Worm (Caenorhabditis elegans) whole organism, L2 larva: ENCODE results near the gene T22B2.2.

ENCODE experiments used
- C34F6.9 ChIP-seq: fragments of 150-350 bp; optimal IDR thresholded peaks from 2 replicates; lab custom pipeline; 2014; ENCODE audit warnings: missing biosample characterization, missing genetic modification characterization
- R02D3.7 ChIP-seq: fragments of 150-350 bp; optimal IDR thresholded peaks from 2 replicates; lab custom pipeline; 2014; ENCODE audit warnings: missing biosample characterization, missing genetic modification characterization
- Y55F3AM.14 ChIP-seq: fragments of 200-800 bp; sonication (Bioruptor generic); optimal IDR thresholded peaks from 2 replicates; lab custom pipeline; 2018; ENCODE audit warnings: mild to moderate bottlenecking, missing genetic modification characterization, missing compliant biosample characterization
- ZK546.5 ChIP-seq: sonication (generic microtip); optimal IDR thresholded peaks from 2 replicates; lab custom pipeline; 2017; ENCODE audit warnings: missing biosample characterization, missing genetic modification characterization
- aly-2 ChIP-seq: fragments of 150-350 bp; optimal IDR thresholded peaks from 2 replicates; lab custom pipeline; 2014; ENCODE audit warnings: missing biosample characterization, missing genetic modification characterization
- ama-1 ChIP-seq: fragments of 150-350 bp; optimal IDR thresholded peaks from 2 replicates; lab custom pipeline; 2018; ENCODE audit warnings: inconsistent platforms
- blmp-1 ChIP-seq: sonication (generic microtip); optimal IDR thresholded peaks from 2 replicates; lab custom pipeline; 2017; ENCODE audit warnings: missing genetic modification characterization, mild to moderate bottlenecking, missing compliant biosample characterization, antibody characterized with exemption, moderate library complexity; ENCODE audit not compliant: insufficient read depth
- ceh-16 ChIP-seq: fragments of 150-350 bp; optimal IDR thresholded peaks from 2 replicates; lab custom pipeline; 2014; ENCODE audit warnings: missing biosample characterization, missing genetic modification characterization
- ceh-82 ChIP-seq: fragments of 150-350 bp; optimal IDR thresholded peaks from 2 replicates; lab custom pipeline; 2014; ENCODE audit warnings: missing biosample characterization, missing genetic modification characterization
- crh-2 ChIP-seq: sonication (generic microtip); optimal IDR thresholded peaks from 2 replicates; lab custom pipeline; 2017; ENCODE audit warnings: missing biosample characterization, missing genetic modification characterization
- dmd-4 ChIP-seq: sonication (generic microtip); optimal IDR thresholded peaks from 2 replicates; lab custom pipeline; 2017; ENCODE audit warnings: missing biosample characterization, missing genetic modification characterization
- elt-1 ChIP-seq: fragments of 150-350 bp; optimal IDR thresholded peaks from 2 replicates; lab custom pipeline; 2014; ENCODE audit warnings: missing biosample characterization, missing genetic modification characterization
- elt-3 ChIP-seq: sonication (generic microtip); optimal IDR thresholded peaks from 2 replicates; lab custom pipeline; 2017; ENCODE audit warnings: missing biosample characterization, missing genetic modification characterization
- gmeb-1 ChIP-seq: fragments of 150-350 bp; optimal IDR thresholded peaks from 2 replicates; lab custom pipeline; 2014; ENCODE audit warnings: missing biosample characterization, missing genetic modification characterization
- lin-13 ChIP-seq: fragments of 150-350 bp; optimal IDR thresholded peaks from 2 replicates; lab custom pipeline; 2014; ENCODE audit warnings: missing biosample characterization, missing genetic modification reagents, missing genetic modification characterization
- mab-5 ChIP-seq: fragments of 150-350 bp; optimal IDR thresholded peaks from 2 replicates; lab custom pipeline; 2014; ENCODE audit warnings: missing biosample characterization, missing genetic modification characterization
- mbf-1 ChIP-seq: sonication (generic microtip); optimal IDR thresholded peaks from 2 replicates; lab custom pipeline; 2017; ENCODE audit warnings: missing biosample characterization, missing genetic modification characterization
- mdl-1 ChIP-seq, 2 experiments: fragments of 150-350 bp in 1 of 2; sonication (generic microtip) in 1 of 2; optimal IDR thresholded peaks; 2 replicates each; lab custom pipeline; 2017; ENCODE audit warnings: missing biosample characterization in 2 of 2, missing genetic modification characterization in 2 of 2
- nhr-10 ChIP-seq: sonication (generic microtip); optimal IDR thresholded peaks from 2 replicates; lab custom pipeline; 2017; ENCODE audit warnings: missing biosample characterization, missing genetic modification characterization
- nhr-11 ChIP-seq: fragments of 150-350 bp; optimal IDR thresholded peaks from 2 replicates; lab custom pipeline; 2014; ENCODE audit warnings: missing biosample characterization, missing genetic modification characterization
- nhr-12 ChIP-seq: fragments of 150-350 bp; optimal IDR thresholded peaks from 2 replicates; lab custom pipeline; 2014; ENCODE audit warnings: missing biosample characterization, missing genetic modification characterization
- nhr-21 ChIP-seq: fragments of 150-350 bp; optimal IDR thresholded peaks from 2 replicates; lab custom pipeline; 2014; ENCODE audit warnings: missing biosample characterization, missing genetic modification characterization
- nhr-23 ChIP-seq: fragments of 150-350 bp; optimal IDR thresholded peaks from 2 replicates; lab custom pipeline; 2014; ENCODE audit warnings: missing biosample characterization, missing genetic modification reagents, missing genetic modification characterization
- nhr-25 ChIP-seq: fragments of 150-350 bp; sonication (generic microtip); optimal IDR thresholded peaks from 3 replicates; lab custom pipeline; 2014; ENCODE audit warnings: missing biosample characterization, missing genetic modification characterization
- nhr-6 ChIP-seq: fragments of 150-350 bp; optimal IDR thresholded peaks from 2 replicates; lab custom pipeline; 2014; ENCODE audit warnings: missing biosample characterization, missing genetic modification characterization
- nhr-77 ChIP-seq: fragments of 150-350 bp; optimal IDR thresholded peaks from 2 replicates; lab custom pipeline; 2014; ENCODE audit warnings: missing biosample characterization, missing genetic modification characterization
- peb-1 ChIP-seq: fragments of 150-350 bp; optimal IDR thresholded peaks from 2 replicates; lab custom pipeline; 2014; ENCODE audit warnings: missing biosample characterization, missing genetic modification characterization
- sem-4 ChIP-seq: fragments of 150-350 bp; optimal IDR thresholded peaks from 2 replicates; lab custom pipeline; 2014; ENCODE audit warnings: missing biosample characterization, missing genetic modification reagents, missing genetic modification characterization
- skn-1 ChIP-seq: sonication (generic microtip); optimal IDR thresholded peaks from 2 replicates; lab custom pipeline; 2017; ENCODE audit warnings: missing biosample characterization, missing genetic modification characterization
- sma-3 ChIP-seq: sonication (generic microtip); optimal IDR thresholded peaks from 2 replicates; lab custom pipeline; 2016; ENCODE audit warnings: missing genetic modification reagents, missing genetic modification characterization, missing compliant biosample characterization
- sma-9 ChIP-seq, 2 experiments: fragments of 150-350 bp in 1 of 2; sonication (generic microtip) in 1 of 2; optimal IDR thresholded peaks; 2 replicates each; lab custom pipeline; 2014 to 2016; ENCODE audit warnings: missing genetic modification characterization in 2 of 2, mild to moderate bottlenecking in 1 of 2, missing biosample characterization in 1 of 2, missing compliant biosample characterization in 1 of 2, missing genetic modification reagents in 1 of 2, moderate library complexity in 1 of 2
- snpc-4 ChIP-seq: fragments of 150-350 bp; optimal IDR thresholded peaks from 2 replicates; lab custom pipeline; 2014; ENCODE audit warnings: missing biosample characterization, missing genetic modification characterization
- unc-55 ChIP-seq: fragments of 150-350 bp; sonication (generic microtip); optimal IDR thresholded peaks from 3 replicates; lab custom pipeline; 2014; ENCODE audit warnings: missing biosample characterization, missing genetic modification reagents, missing genetic modification characterization
- unc-62 ChIP-seq: fragments of 150-350 bp; optimal IDR thresholded peaks from 2 replicates; lab custom pipeline; 2014; ENCODE audit warnings: missing biosample characterization, missing genetic modification reagents, missing genetic modification characterization
- zag-1 ChIP-seq: fragments of 150-350 bp; optimal IDR thresholded peaks from 2 replicates; lab custom pipeline; 2014; ENCODE audit warnings: missing biosample characterization, missing genetic modification characterization
- ztf-1 ChIP-seq: fragments of 200-800 bp; sonication (Bioruptor generic); conservative IDR thresholded peaks from 2 replicates; pipeline ENCODE4 v1.3.6; 2022; ENCODE audit warnings: missing genetic modification characterization, missing compliant biosample characterization
- ztf-11 ChIP-seq: sonication (generic microtip); optimal IDR thresholded peaks from 2 replicates; lab custom pipeline; 2017; ENCODE audit warnings: missing biosample characterization, missing genetic modification characterization
- ztf-4 ChIP-seq: fragments of 150-350 bp; optimal IDR thresholded peaks from 2 replicates; lab custom pipeline; 2014; ENCODE audit warnings: missing biosample characterization, missing genetic modification characterization

The T22B2.2 gene

DNA sequence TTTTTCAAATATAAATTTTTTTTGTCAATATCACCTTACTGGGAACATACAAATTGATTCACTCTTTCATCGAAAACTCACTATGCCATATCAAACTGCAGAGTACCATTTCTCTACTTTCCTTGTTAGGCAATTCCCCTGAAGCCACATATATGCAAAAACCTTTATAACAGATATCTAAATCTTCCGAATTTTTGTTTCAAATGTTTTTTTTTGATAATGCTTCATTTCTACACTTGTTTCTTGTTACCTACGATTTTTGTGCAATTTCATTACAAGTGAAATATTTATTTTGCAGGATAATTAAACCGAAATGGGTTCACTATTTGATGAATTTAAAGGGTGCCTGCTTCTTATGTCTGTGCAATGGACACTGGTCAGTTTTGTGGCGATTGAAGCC, at the start of gene T22B2.2:
TSS of gene T22B2.2 (plus strand) at position 301 of the 400 bp plus-strand sequence.
- TF ChIP-seq unc-62 (GFP tag; lab: Kevin White, UChicago) (no peak), nhr-77 (tag; lab: Kevin White, UChicago) (no peak), ZK546.5 (tag; lab: Kevin White, UChicago) (no peak), ama-1 (no peak), mbf-1 (tag; lab: Kevin White, UChicago) (no peak), skn-1 (tag; lab: Kevin White, UChicago) (no peak), nhr-12 (tag; lab: Kevin White, UChicago) (no peak), ceh-82 (tag; lab: Kevin White, UChicago) (no peak), nhr-11 (tag; lab: Kevin White, UChicago) (no peak), ztf-4 (no peak), lin-13 (GFP tag; lab: Kevin White, UChicago) (no peak), ztf-1 (no peak)

DNA sequence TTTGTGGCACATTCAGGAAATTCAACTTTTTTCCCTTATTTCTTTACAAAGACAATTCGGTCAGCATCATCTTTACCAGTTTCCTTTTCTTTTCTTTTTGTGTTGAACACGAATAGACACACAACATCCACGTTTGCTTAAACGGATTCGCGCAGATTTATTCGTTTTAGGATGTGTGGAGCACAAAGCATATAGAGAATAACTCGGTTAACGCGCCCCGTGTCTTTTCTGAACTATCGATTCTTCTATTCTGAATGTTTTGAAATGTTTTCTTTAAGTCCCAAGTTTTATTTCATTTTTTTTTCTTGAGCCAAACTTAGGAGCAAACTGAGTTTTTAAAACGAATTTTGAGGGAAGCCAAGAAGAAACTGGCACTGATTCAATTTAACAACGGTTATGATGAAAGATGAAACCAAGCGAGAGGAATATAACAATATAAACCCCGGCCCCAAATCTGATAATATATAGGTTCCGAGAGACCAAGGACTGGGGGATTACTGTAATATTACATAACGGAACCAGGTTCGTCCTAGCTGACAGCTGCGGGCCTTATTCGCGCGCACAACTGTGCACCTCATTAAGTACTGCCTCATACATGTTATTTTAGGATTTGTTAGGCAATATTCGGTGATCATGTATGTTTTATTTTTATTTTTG, 48.5 kb upstream of the T22B2.2 start:
- TF ChIP-seq zag-1 (peak; percentile 29), ztf-11 (tag; lab: Kevin White, UChicago) (no peak), nhr-11 (tag; lab: Kevin White, UChicago) (no peak)

DNA sequence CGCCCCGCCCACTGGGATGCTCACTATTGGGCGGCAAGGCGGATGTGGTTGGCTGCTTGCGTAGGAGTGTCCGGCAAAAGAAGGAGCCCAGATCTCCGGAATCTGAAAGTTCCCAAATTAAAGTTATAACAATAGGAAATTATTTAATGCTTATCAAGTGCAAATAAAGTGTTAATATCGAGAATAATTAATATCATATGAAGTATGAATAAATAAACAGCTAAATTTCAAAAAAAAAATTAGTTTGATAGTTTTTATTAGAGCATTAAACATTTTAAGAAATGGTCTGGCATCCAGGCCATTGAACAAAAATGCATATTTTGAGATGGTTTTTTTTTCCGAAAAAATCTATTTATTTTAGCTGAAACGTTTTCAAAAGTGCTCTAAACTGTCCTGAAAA, 46.8 kb upstream of the T22B2.2 start, which contains the start of gene lim-4:
TSS of gene lim-4 (minus strand) at position 101 of the 400 bp plus-strand sequence.
- TF ChIP-seq nhr-10 (tag; lab: Kevin White, UChicago): no peak
- TF ChIP-seq zag-1: no peak
- TF ChIP-seq, all 48 proteins: peak for 0

DNA sequence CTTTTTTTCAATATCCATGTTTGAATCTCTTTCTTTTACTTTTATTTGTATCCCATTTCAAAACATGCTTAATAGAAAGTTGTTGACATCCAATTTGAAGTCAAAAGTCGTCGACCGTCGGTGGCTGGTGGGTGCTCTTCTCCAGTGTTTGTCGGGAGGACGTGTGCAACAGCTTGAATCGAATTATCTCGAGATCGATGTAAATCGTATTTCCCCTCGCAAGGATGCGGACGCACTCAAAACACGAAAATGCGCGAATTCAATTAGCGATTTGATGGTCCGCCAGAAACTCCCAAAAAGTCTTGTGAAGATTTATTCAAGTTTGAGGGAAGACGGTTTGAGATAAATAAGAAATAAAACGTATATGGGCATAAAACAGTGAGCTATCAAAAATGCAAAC, 44.5 kb upstream of the T22B2.2 start:
- TF ChIP-seq snpc-4 (tag; lab: Kevin White, UChicago) (no peak), blmp-1 (tag; lab: Kevin White, UChicago) (no peak), mdl-1 (tag; optimal IDR thresholded peaks at IDR 0.05; lab: Kevin White, UChicago) (no peak), ceh-16 (tag; lab: Kevin White, UChicago) (no peak), elt-3 (tag; lab: Kevin White, UChicago) (no peak), C34F6.9 (no peak), skn-1 (tag; lab: Kevin White, UChicago) (no peak), ztf-4 (no peak), crh-2 (tag; lab: Kevin White, UChicago) (no peak), sem-4 (no peak), nhr-12 (tag; lab: Kevin White, UChicago) (no peak), nhr-23 (tag; lab: Kevin White, UChicago) (no peak), ceh-82 (tag; lab: Kevin White, UChicago) (no peak), nhr-21 (tag; lab: Kevin White, UChicago) (no peak), ztf-1 (no peak)

- TF ChIP-seq ztf-4 (no peak), ztf-1 (no peak), elt-3 (tag; lab: Kevin White, UChicago) (no peak), R02D3.7 (no peak), dmd-4 (tag; lab: Kevin White, UChicago) (no peak), nhr-25 (tag; lab: Kevin White, UChicago) (no peak), sma-3 (GFP tag; lab: Kevin White, UChicago) (no peak), unc-62 (GFP tag; lab: Kevin White, UChicago) (no peak), aly-2 (tag; lab: Kevin White, UChicago) (no peak), ZK546.5 (tag; lab: Kevin White, UChicago) (no peak), zag-1 (no peak), lin-13 (GFP tag; lab: Kevin White, UChicago) (no peak), peb-1 (tag; lab: Kevin White, UChicago) (no peak), mab-5 (no peak)
Observed at ce11 chrX:3878233-3878632, 42.0 kb upstream of the T22B2.2 start, which contains the start of gene F47F2.1. F47F2.1 (plus strand) TSS chrX:3878533.

DNA sequence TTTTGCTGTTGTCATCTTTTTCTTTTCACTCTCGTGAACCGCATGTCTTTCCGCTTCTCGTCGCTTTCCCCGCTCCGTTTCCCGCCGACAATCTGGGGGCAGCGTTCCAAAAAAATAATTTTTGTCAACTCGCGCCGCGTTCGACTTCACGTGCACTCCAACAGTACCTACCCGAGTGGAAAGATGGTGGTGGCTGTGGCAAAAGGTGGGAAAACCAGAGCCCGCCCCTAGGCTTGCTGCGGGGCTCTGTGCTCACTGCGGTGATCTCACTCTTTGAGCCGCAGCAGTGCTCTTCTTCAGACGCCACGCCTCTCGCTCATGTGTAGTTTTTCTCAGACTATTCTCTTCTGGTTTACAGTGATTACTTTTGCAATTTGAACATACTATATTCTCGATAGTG, 32.6 kb upstream of the T22B2.2 start:
- TF ChIP-seq ztf-11 (tag; lab: Kevin White, UChicago) (no peak), lin-13 (GFP tag; lab: Kevin White, UChicago) (no peak), mbf-1 (tag; lab: Kevin White, UChicago) (no peak), nhr-21 (tag; lab: Kevin White, UChicago) (no peak), gmeb-1 (tag; lab: Kevin White, UChicago) (no peak), sma-9 (GFP tag; optimal IDR thresholded peaks at IDR 0.05; lab: Kevin White, UChicago) (no peak), sma-9 (tag; optimal IDR thresholded peaks at IDR 0.05; lab: Kevin White, UChicago) (no peak), Y55F3AM.14 (GFP tag; lab: Kevin White, UChicago) (no peak), dmd-4 (tag; lab: Kevin White, UChicago) (no peak), nhr-6 (tag; lab: Kevin White, UChicago) (no peak), mdl-1 (tag; optimal IDR thresholded peaks at IDR 0.05; lab: Kevin White, UChicago) (no peak), R02D3.7 (no peak), aly-2 (tag; lab: Kevin White, UChicago) (no peak), elt-1 (tag; lab: Kevin White, UChicago) (no peak), ceh-16 (tag; lab: Kevin White, UChicago) (no peak), unc-55 (no peak), ama-1 (no peak)
